Fruit fly (Drosophila melanogaster): Measurements from ENCODE around the gene CG43094.
A peak's percentile ranks its signal among the peaks of the same experiment; 100 is the strongest.

Gene CG43094

dm6 chr3R:22768633-22769032 lies 2.2 kb downstream of the CG43094 start, which contains the start of gene CG43091:
CG43091 (minus strand) TSS chr3R:22768733.
- TF ChIP-seq CG8478 (optimal IDR thresholded peaks at IDR 0.05) (no peak), CTCF (optimal IDR thresholded peaks at IDR 0.05) (no peak)

dm6 chr3R:22767599-22767998 lies 3.2 kb downstream of the CG43094 start, which contains the start of gene CG13841:
CG13841 (minus strand) TSS chr3R:22767699.
- no peak for TF ChIP-seq CTCF (optimal IDR thresholded peaks at IDR 0.05)
- no peak for TF ChIP-seq CG8478 (optimal IDR thresholded peaks at IDR 0.05)

dm6 chr3R:22766072-22766471 lies 4.7 kb downstream of the CG43094 start, which contains the start of gene Nepl15:
Nepl15 (minus strand) TSS chr3R:22766172.
- TF ChIP-seq CG8478 (optimal IDR thresholded peaks at IDR 0.05) (no peak), CTCF (optimal IDR thresholded peaks at IDR 0.05) (no peak)

- TF ChIP-seq CTCF (optimal IDR thresholded peaks at IDR 0.05) (no peak), CG8478 (optimal IDR thresholded peaks at IDR 0.05) (no peak)
These were observed 7.2 kb downstream of the CG43094 start, which contains the start of gene Nepl14 for dm6 chr3R:22763587-22763986. Nepl14 (minus strand) TSS chr3R:22763711.

DNA sequence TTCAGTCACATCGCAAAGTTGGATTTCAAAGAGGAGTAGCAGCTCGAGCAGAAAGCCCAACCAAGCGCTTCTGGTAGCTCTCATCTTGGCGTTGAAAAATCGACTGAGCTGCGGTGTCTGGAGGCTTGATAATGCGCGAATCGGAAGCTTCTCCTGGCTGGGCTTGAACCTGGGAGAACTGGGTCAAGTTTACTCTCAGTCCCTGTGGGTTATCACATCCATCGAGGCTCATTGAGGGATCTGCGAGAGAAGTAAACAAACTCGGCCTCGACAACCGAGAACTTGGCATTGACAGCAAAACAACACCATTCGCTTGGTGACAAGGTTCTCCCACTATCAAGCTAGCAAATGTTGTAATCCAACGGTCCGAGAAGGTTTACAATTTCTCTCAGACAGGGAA lies 9.8 kb downstream of the CG43094 start, which contains the start of gene Nepl13:
Nepl13 (minus strand) TSS at position 89 of the 400 bp plus-strand sequence.
- TF ChIP-seq CTCF (optimal IDR thresholded peaks at IDR 0.05) (no peak), CG8478 (optimal IDR thresholded peaks at IDR 0.05) (no peak)

DNA sequence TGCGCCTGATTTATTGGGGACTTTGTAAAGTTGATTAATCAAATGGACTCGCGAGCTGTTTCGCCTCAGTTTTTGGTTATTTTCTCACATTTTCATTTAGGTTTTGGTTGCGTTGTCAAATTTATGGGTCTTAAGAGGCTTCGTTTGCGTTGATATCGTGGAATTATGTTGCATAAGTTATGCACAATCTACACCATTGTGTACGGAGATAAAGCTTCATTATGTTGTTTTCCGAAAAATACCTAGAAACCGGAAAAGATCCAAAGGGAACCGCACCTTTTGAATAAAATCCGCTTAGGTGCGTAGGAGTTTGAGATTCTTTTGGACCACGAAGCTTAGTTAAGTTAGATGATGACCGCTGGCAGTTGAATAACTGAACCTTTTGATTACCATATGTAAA lies 13.7 kb downstream of the CG43094 start:
- no peak for TF ChIP-seq CTCF (optimal IDR thresholded peaks at IDR 0.05)
- no peak for TF ChIP-seq CG8478 (optimal IDR thresholded peaks at IDR 0.05)

DNA sequence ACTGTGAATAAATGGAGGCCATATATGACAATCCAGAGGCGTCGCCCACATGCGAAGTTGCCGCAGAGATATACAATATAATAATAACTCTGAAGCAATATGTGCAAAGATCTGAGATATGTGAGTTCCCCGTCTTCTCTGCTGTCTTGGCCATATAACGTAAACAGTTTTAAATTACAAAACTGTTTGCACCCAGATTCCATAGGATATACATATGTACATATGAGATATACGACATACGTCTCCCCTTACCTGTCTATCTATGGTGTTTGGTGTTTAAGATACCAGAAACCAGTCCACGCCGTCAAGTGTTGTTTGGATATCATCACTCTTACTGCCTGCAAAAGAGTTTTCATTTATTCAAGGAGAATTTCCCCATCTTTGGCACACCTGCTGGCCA lies 14.5 kb downstream of the CG43094 start:
- TF ChIP-seq CTCF (optimal IDR thresholded peaks at IDR 0.05), result no peak
- TF ChIP-seq CG8478 (optimal IDR thresholded peaks at IDR 0.05), result no peak

dm6 chr3R:22755187-22755777 lies 15.5 kb downstream of the CG43094 start:
- TF ChIP-seq CTCF (optimal IDR thresholded peaks at IDR 0.05), result no peak
- TF ChIP-seq CG8478 (optimal IDR thresholded peaks at IDR 0.05), result no peak

DNA sequence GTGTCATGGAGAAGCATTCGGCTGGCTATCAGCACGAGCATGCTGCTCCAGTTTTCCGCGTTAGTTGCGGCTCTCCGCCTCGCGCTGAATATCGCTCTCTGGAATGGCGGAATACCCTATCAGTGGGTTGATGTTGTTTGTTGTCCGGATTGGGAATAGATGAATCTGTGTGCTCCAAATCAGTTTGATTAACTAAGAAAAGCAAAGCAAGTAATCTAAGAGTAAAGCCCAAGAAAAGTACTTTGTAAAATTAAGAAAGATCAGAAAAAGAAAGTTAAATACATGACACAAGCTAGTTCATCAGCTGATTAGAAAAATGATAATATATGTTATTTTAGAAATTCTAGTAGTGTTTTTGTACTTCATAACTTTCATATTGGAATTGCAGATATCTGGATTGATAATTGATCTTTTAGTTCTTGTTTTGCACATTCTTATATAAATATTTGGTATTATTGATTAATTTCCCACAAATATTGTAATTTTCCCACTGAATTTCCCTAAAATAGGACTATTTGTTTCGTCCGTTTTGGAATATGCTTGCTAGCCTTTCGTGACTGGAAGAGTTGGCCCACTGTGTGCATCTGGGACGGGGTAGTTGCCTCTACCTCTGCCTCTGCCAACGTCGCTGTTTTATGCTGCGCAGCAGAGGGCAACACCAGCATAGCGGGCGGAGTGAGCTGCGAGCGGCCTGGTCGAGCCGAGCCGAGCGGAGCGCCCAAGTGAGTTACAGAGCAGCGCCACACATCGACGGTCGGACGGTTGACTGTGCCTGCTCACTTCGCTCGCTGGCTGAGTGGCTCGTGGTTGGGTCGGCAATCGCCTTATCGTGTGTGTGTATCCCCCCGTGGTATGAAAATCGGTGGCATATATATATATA lies 16.7 kb downstream of the CG43094 start:
- TF ChIP-seq CTCF (optimal IDR thresholded peaks at IDR 0.05) (no peak), CG8478 (optimal IDR thresholded peaks at IDR 0.05) (no peak)

DNA sequence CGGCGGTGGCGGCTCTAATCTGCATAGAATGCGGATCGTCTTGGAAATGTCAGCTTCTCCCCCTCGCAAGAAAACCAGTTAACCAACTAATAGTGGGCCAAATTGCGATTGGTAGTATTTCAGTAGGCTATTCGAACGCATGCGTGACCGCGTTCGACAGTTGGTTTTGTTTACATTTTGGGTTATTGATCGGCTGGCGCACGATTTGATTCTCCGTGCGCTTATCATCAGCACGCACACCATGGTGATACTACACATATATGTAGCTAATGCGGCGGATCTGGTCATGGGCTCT lies 17.2 kb downstream of the CG43094 start:
- no peak for TF ChIP-seq CTCF (optimal IDR thresholded peaks at IDR 0.05)
- TF ChIP-seq CG8478 (optimal IDR thresholded peaks at IDR 0.05), result no peak

DNA sequence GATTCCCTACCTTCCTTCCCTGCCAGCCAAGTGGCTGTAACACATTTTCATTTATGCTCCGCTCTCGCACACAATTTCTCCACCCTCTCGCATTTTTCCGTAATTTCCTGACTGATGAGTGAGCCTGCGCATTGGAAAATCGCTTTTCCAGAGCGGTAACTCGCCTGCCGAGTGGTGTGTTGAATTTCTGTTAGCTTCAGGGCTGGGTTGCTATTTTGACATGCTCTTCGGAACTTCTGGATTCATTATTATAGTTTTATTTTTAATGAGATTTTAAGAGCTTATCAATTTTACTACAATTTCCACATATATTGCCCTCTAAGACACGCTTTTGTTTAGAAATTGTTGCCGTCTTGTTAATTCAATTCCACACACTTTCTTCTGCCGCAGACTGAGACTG lies 17.9 kb downstream of the CG43094 start:
- TF ChIP-seq CTCF (optimal IDR thresholded peaks at IDR 0.05) (no peak), CG8478 (optimal IDR thresholded peaks at IDR 0.05) (no peak)

dm6 chr3R:22751698-22752097 lies 19.1 kb downstream of the CG43094 start:
- TF ChIP-seq CG8478 (optimal IDR thresholded peaks at IDR 0.05) (no peak), CTCF (optimal IDR thresholded peaks at IDR 0.05) (no peak)

DNA sequence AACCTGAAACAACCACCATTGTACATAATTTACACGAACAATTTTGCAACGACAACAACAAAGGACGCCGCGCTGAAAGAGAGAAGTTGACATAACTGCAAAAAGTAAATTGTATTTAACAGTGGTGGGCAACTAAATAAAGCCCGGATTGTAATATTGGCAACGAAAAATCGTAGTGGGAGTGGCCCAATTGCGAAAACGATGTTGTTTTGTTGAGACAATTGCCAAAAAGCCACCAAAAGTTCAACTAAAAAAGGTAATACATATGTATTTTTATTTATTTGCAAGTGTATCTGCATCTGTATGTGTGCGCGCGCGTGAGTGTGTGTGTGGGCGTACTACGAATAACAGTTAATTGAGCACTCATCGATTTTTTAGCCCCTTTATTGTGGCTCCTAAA lies 19.7 kb downstream of the CG43094 start:
- TF ChIP-seq CG8478 (optimal IDR thresholded peaks at IDR 0.05), result no peak

DNA sequence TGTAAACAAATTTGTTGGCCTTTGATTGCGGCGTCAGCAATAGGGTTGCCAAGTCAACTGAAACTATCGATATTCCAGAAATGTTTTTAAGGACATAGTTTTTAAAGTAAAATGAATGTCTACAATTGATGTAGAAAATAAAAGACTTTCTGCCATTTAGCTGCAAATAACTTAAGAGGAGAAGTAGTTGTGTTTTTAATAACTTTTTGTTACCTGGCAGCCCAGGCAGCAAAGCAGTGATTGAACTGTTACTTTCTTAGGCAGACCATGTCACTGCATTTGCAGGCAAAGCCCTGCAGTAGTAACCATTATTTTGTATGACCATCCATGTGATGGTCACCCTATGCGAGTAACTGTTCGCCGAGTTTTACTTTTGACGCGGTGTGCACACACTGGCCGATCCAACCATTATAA lies 20.2 kb downstream of the CG43094 start, which contains the start of the genes rumi, CG7029 and Usp12-46:
rumi (minus strand) TSS at position 64 of the 414 bp plus-strand sequence.
CG7029 (plus strand) TSS at position 368 of the 414 bp plus-strand sequence.
Usp12-46 (plus strand) TSS at position 368 of the 414 bp plus-strand sequence.
- TF ChIP-seq CTCF (optimal IDR thresholded peaks at IDR 0.05) (peak in 1 of 2 experiments; percentile 14), CG8478 (optimal IDR thresholded peaks at IDR 0.05) (no peak)

dm6 chr3R:22750039-22750438 lies 20.7 kb downstream of the CG43094 start:
- TF ChIP-seq CG8478 (optimal IDR thresholded peaks at IDR 0.05) (no peak), CTCF (optimal IDR thresholded peaks at IDR 0.05) (no peak)

- TF ChIP-seq CG8478 (optimal IDR thresholded peaks at IDR 0.05) (no peak), CTCF (optimal IDR thresholded peaks at IDR 0.05) (no peak)
These were observed 21.8 kb downstream of the CG43094 start, which contains the start of gene CG31139 for dm6 chr3R:22748956-22749355. CG31139 (minus strand) TSS chr3R:22749056.
